Fruit fly (Drosophila melanogaster) whole organism, embryonic: ENCODE data around the gene CG5973.

Experiments
- Adf1 ChIP-seq: fragments of 200-800 bp; sonication (Bioruptor generic); IDR thresholded peaks from 2 replicates; pipeline ENCODE4 v1.3.6; 2022; ENCODE audit warnings: missing biosample characterization, missing genetic modification characterization
- Awh ChIP-seq: fragments of 200-800 bp; sonication (Bioruptor generic); IDR thresholded peaks from 2 replicates; pipeline ENCODE4, ENCODE4 v1.3.6; 2022; ENCODE audit warnings: missing biosample characterization, missing genetic modification characterization
- CG10979 ChIP-seq: fragments of 200-800 bp; sonication (Bioruptor generic); optimal IDR thresholded peaks from 2 replicates; lab custom pipeline; 2018; ENCODE audit warnings: missing biosample characterization, mild to moderate bottlenecking, missing genetic modification characterization, moderate library complexity
- CG12219 ChIP-seq: fragments of 200-800 bp; sonication (Bioruptor generic); optimal IDR thresholded peaks from 3 replicates; lab custom pipeline; 2018; ENCODE audit warnings: missing biosample characterization, mild to moderate bottlenecking, missing genetic modification characterization
- CG14014 ChIP-seq: fragments of 200-800 bp; sonication (Bioruptor generic); IDR thresholded peaks from 2 replicates; pipeline ENCODE4 v1.3.6; 2022; ENCODE audit warnings: missing biosample characterization, missing genetic modification characterization
- CG14050 ChIP-seq: fragments of 200-800 bp; sonication (Bioruptor generic); IDR thresholded peaks from 3 replicates; pipeline ENCODE4 v1.3.6; 2022; ENCODE audit warnings: missing biosample characterization, missing genetic modification characterization
- CG17385 ChIP-seq: fragments of 200-800 bp; sonication (Bioruptor generic); optimal IDR thresholded peaks from 3 replicates; lab custom pipeline; 2018; ENCODE audit warnings: missing biosample characterization, mild to moderate bottlenecking, missing genetic modification characterization
- CG18011 ChIP-seq: fragments of 200-800 bp; sonication (Bioruptor generic); optimal IDR thresholded peaks from 2 replicates; lab custom pipeline; 2017; ENCODE audit warnings: missing biosample characterization, missing genetic modification characterization, mild to moderate bottlenecking, moderate library complexity, missing genotype
- CG30403 ChIP-seq: fragments of 200-800 bp; sonication (Bioruptor generic); optimal IDR thresholded peaks from 3 replicates; lab custom pipeline; 2016; ENCODE audit warnings: missing biosample characterization, missing genetic modification characterization
- CG32532 ChIP-seq: fragments of 200-800 bp; sonication (Bioruptor generic); IDR thresholded peaks from 2 replicates; pipeline ENCODE4 v1.3.6; 2022; ENCODE audit warnings: missing biosample characterization, missing genetic modification characterization
- CG3838 ChIP-seq: fragments of 200-800 bp; sonication (Bioruptor generic); optimal IDR thresholded peaks from 3 replicates; lab custom pipeline; 2016; ENCODE audit warnings: missing biosample characterization, missing genetic modification characterization
- CG4820 ChIP-seq: fragments of 200-800 bp; sonication (Bioruptor generic); optimal IDR thresholded peaks from 3 replicates; lab custom pipeline; 2016; ENCODE audit warnings: missing biosample characterization, missing genetic modification characterization
- CG5953 ChIP-seq: fragments of 200-800 bp; sonication (Bioruptor generic); IDR thresholded peaks from 2 replicates; pipeline ENCODE4 v1.3.6; 2022; ENCODE audit warnings: missing biosample characterization, missing genetic modification characterization
- CG6272 ChIP-seq: fragments of 200-800 bp; sonication (Bioruptor generic); IDR thresholded peaks from 2 replicates; pipeline ENCODE4 v1.3.6; 2022; ENCODE audit warnings: missing biosample characterization, missing genetic modification characterization
- CG6683 ChIP-seq: fragments of 200-800 bp; sonication (Bioruptor generic); optimal IDR thresholded peaks from 2 replicates; lab custom pipeline; 2017; ENCODE audit warnings: missing biosample characterization, mild to moderate bottlenecking, missing genetic modification characterization, missing genetic modification reagents
- CG6854 ChIP-seq: fragments of 200-800 bp; sonication (Bioruptor generic); optimal IDR thresholded peaks from 3 replicates; lab custom pipeline; 2017; ENCODE audit warnings: missing biosample characterization, mild to moderate bottlenecking, missing genetic modification characterization
- CG7357 ChIP-seq: fragments of 200-800 bp; sonication (Bioruptor generic); IDR thresholded peaks from 3 replicates; pipeline ENCODE4 v1.3.6; 2022; ENCODE audit warnings: missing biosample characterization, missing genetic modification characterization
- Chrac-16 ChIP-seq: fragments of 200-800 bp; sonication (Bioruptor generic); optimal IDR thresholded peaks from 3 replicates; lab custom pipeline; 2016; ENCODE audit warnings: missing biosample characterization, missing genetic modification characterization
- CkIIα-i1 ChIP-seq: fragments of 200-800 bp; sonication (Bioruptor generic); IDR thresholded peaks from 2 replicates; pipeline ENCODE4 v1.3.6; 2022; ENCODE audit warnings: missing biosample characterization, missing genetic modification characterization
- CoRest ChIP-seq: fragments of 200-800 bp; sonication (Bioruptor generic); optimal IDR thresholded peaks from 3 replicates; lab custom pipeline; 2018; ENCODE audit warnings: missing biosample characterization, mild to moderate bottlenecking, missing genetic modification characterization, moderate library complexity
- Dbx ChIP-seq: fragments of 200-800 bp; sonication (Bioruptor generic); IDR thresholded peaks from 3 replicates; pipeline ENCODE4 v1.3.6; 2022; ENCODE audit warnings: missing biosample characterization, missing genetic modification characterization
- Dip2 ChIP-seq: fragments of 200-800 bp; sonication (Bioruptor generic); IDR thresholded peaks from 2 replicates; pipeline ENCODE4 v1.3.6; 2022; ENCODE audit warnings: missing biosample characterization, missing genetic modification characterization
- Dip3 ChIP-seq: fragments of 200-800 bp; sonication (Bioruptor generic); optimal IDR thresholded peaks from 3 replicates; lab custom pipeline; 2016; ENCODE audit warnings: missing biosample characterization, missing genetic modification characterization
- E2f1 ChIP-seq: fragments of 200-800 bp; sonication (Bioruptor generic); IDR thresholded peaks from 2 replicates; pipeline ENCODE4 v1.3.6; 2022; ENCODE audit warnings: missing biosample characterization, missing genetic modification characterization
- GATAe ChIP-seq: fragments of 200-800 bp; sonication (Bioruptor generic); conservative IDR thresholded peaks from 2 replicates; pipeline ENCODE4 v1.3.6; 2022; ENCODE audit warnings: missing biosample characterization, missing genetic modification characterization
- Gsc ChIP-seq: fragments of 200-800 bp; sonication (Bioruptor generic); IDR thresholded peaks from 2 replicates; pipeline ENCODE4 v1.3.6; 2022; ENCODE audit warnings: missing biosample characterization, missing genetic modification characterization
- HLH3B ChIP-seq: fragments of 200-800 bp; sonication (Bioruptor generic); IDR thresholded peaks from 2 replicates; pipeline ENCODE4 v1.3.6; 2022; ENCODE audit warnings: missing biosample characterization, missing genetic modification characterization
- HLH54F ChIP-seq: fragments of 200-800 bp; sonication (Bioruptor generic); optimal IDR thresholded peaks from 3 replicates; lab custom pipeline; 2016; ENCODE audit warnings: missing biosample characterization, missing genetic modification characterization
- HmgD ChIP-seq: fragments of 200-800 bp; sonication (Bioruptor generic); optimal IDR thresholded peaks from 3 replicates; lab custom pipeline; 2016; ENCODE audit warnings: missing biosample characterization, missing genetic modification characterization
- Hsf ChIP-seq: fragments of 200-800 bp; sonication (Bioruptor generic); optimal IDR thresholded peaks from 3 replicates; lab custom pipeline; 2016; ENCODE audit warnings: missing biosample characterization, missing genetic modification characterization
- Lhr ChIP-seq: fragments of 200-800 bp; sonication (Bioruptor generic); optimal IDR thresholded peaks from 3 replicates; lab custom pipeline; 2017; ENCODE audit warnings: mild to moderate bottlenecking, missing biosample characterization, missing genetic modification reagents, missing genetic modification characterization
- Oli ChIP-seq: fragments of 200-800 bp; sonication (Bioruptor generic); optimal IDR thresholded peaks from 2 replicates; lab custom pipeline; 2018; ENCODE audit warnings: missing biosample characterization, mild to moderate bottlenecking, missing genetic modification characterization, moderate library complexity
- Side ChIP-seq: fragments of 200-800 bp; sonication (Bioruptor generic); optimal IDR thresholded peaks from 2 replicates; lab custom pipeline; 2016; ENCODE audit warnings: missing biosample characterization, missing genetic modification characterization
- Sry-δ ChIP-seq: fragments of 200-800 bp; sonication (Bioruptor generic); optimal IDR thresholded peaks from 2 replicates; lab custom pipeline; 2016; ENCODE audit warnings: missing biosample characterization, missing genetic modification characterization
- TFAM ChIP-seq: fragments of 200-800 bp; sonication (Bioruptor generic); optimal IDR thresholded peaks from 2 replicates; lab custom pipeline; 2017; ENCODE audit warnings: missing biosample characterization, missing genetic modification characterization, inconsistent platforms
- Xrp1 ChIP-seq: fragments of 200-800 bp; sonication (Bioruptor generic); IDR thresholded peaks from 2 replicates; pipeline ENCODE4 v1.3.6; 2022; ENCODE audit warnings: missing biosample characterization, missing genetic modification characterization
- ab ChIP-seq: fragments of 200-800 bp; sonication (Bioruptor generic); optimal IDR thresholded peaks from 2 replicates; lab custom pipeline; 2016; ENCODE audit warnings: missing biosample characterization, missing genetic modification characterization
- bsh ChIP-seq, 2 experiments: fragments of 200-800 bp; sonication (Bioruptor generic); optimal IDR thresholded peaks; 2 replicates each; lab custom pipeline; 2017 to 2018; ENCODE audit warnings: mild to moderate bottlenecking in 2 of 2, missing biosample characterization in 2 of 2, missing genetic modification characterization in 2 of 2, moderate library complexity in 1 of 2
- cad ChIP-seq: fragments of >200 bp; optimal IDR thresholded peaks from 2 replicates; lab custom pipeline; 2017; ENCODE audit warnings: missing biosample characterization, missing genetic modification characterization
- danr ChIP-seq: fragments of 200-800 bp; sonication (Bioruptor generic); IDR thresholded peaks from 2 replicates; pipeline ENCODE4 v1.3.6; 2022; ENCODE audit warnings: missing biosample characterization, missing genetic modification characterization
- dm ChIP-seq: fragments of 200-800 bp; sonication (Bioruptor generic); optimal IDR thresholded peaks from 3 replicates; lab custom pipeline; 2016; ENCODE audit warnings: missing biosample characterization, missing genetic modification characterization
- gro ChIP-seq: fragments of 200-800 bp; sonication (Bioruptor generic); optimal IDR thresholded peaks from 2 replicates; lab custom pipeline; 2016; ENCODE audit warnings: missing biosample characterization, missing genetic modification characterization
- ham ChIP-seq: fragments of 200-800 bp; sonication (Bioruptor generic); IDR thresholded peaks from 2 replicates; pipeline ENCODE4 v1.3.6; 2022; ENCODE audit warnings: missing biosample characterization, missing genetic modification characterization
- her ChIP-seq: fragments of 200-800 bp; sonication (Bioruptor generic); optimal IDR thresholded peaks from 2 replicates; lab custom pipeline; 2016; ENCODE audit warnings: missing biosample characterization, missing genetic modification characterization
- mirr ChIP-seq: fragments of 200-800 bp; sonication (Bioruptor generic); optimal IDR thresholded peaks from 3 replicates; lab custom pipeline; 2018; ENCODE audit warnings: missing biosample characterization, mild to moderate bottlenecking, missing genetic modification characterization
- odd ChIP-seq: fragments of 200-800 bp; sonication (Bioruptor generic); optimal IDR thresholded peaks from 2 replicates; lab custom pipeline; 2017; ENCODE audit warnings: missing biosample characterization, mild to moderate bottlenecking, missing genetic modification characterization
- pfk ChIP-seq: fragments of 200-800 bp; sonication (Bioruptor generic); optimal IDR thresholded peaks from 2 replicates; lab custom pipeline; 2018; ENCODE audit warnings: missing biosample characterization, mild to moderate bottlenecking, missing genetic modification characterization, moderate library complexity
- slou ChIP-seq: fragments of 200-800 bp; sonication (Bioruptor generic); optimal IDR thresholded peaks from 3 replicates; lab custom pipeline; 2016; ENCODE audit warnings: missing biosample characterization, missing genetic modification characterization
- sqz ChIP-seq: fragments of 200-800 bp; sonication (Bioruptor generic); optimal IDR thresholded peaks from 3 replicates; lab custom pipeline; 2018; ENCODE audit warnings: missing biosample characterization, mild to moderate bottlenecking, missing genetic modification characterization
- zfh2 ChIP-seq: fragments of 200-800 bp; sonication (Bioruptor generic); optimal IDR thresholded peaks from 2 replicates; lab custom pipeline; 2016; ENCODE audit warnings: missing biosample characterization, missing genetic modification characterization

CG5973 gene

dm6 chr2L:7433957-7434736 is 3.1 kb upstream of the CG5973 start (continued):
- TF ChIP-seq odd (GFP tag; lab: Kevin White, UChicago) (peak; percentile 41), CG10979 (tag; lab: Kevin White, UChicago) (peak; percentile 30), danr (GFP tag; lab: Robert Waterston, UW) (peak; percentile 43; the same call in 1 of the 2 replicates), CG5953 (peak; percentile 51; the same call in 1 of the 2 replicates), CG17385 (GFP tag; lab: Kevin White, UChicago) (peak; percentile 79), Dbx (GFP tag; lab: Robert Waterston, UW) (peak; percentile 91), CG14050 (peak; percentile 67), Awh (GFP tag; lab: Robert Waterston, UW) (0 out of 2 replicates have a peak, but pooled peaks have one; percentile 35), CG7357 (GFP tag; lab: Robert Waterston, UW) (no peak), CG4820 (GFP tag; lab: Kevin White, UChicago) (peak; percentile 14), pfk (no peak), CG32532 (GFP tag; lab: Robert Waterston, UW) (peak; percentile 84), Chrac-16 (GFP tag; lab: Kevin White, UChicago) (peak; percentile 22), CG30403 (GFP tag; lab: Kevin White, UChicago) (peak; percentile 42), Hsf (peak; percentile 45), CG6854 (GFP tag; lab: Kevin White, UChicago) (peak; percentile 75), CG12219 (peak; percentile 58), Side (no peak), Xrp1 (peak; percentile 71), CG6272 (GFP tag; lab: Robert Waterston, UW) (no peak), HmgD (no peak), CG3838 (GFP tag; lab: Kevin White, UChicago) (peak; percentile 8), sqz (GFP tag; lab: Kevin White, UChicago) (no peak), cad (no peak), bsh (GFP tag; optimal IDR thresholded peaks at IDR 0.05; lab: Kevin White, UChicago) (peak in 1 of 2 experiments; percentile 65), HLH3B (GFP tag; lab: Robert Waterston, UW) (peak; percentile 85), Lhr (GFP tag; lab: Kevin White, UChicago) (no peak), Dip3 (GFP tag; lab: Kevin White, UChicago) (peak; percentile 55), Gsc (GFP tag; lab: Robert Waterston, UW) (no peak), Sry-δ (GFP tag; lab: Kevin White, UChicago) (no peak), E2f1 (GFP tag; lab: Robert Waterston, UW) (peak; percentile 71), zfh2 (GFP tag; lab: Kevin White, UChicago) (peak; percentile 40), CG18011 (GFP tag; lab: Kevin White, UChicago) (peak; percentile 6), Adf1 (GFP tag; lab: Robert Waterston, UW) (peak; percentile 71), ab (GFP tag; lab: Kevin White, UChicago) (no peak), HLH54F (GFP tag; lab: Kevin White, UChicago) (peak; percentile 62), CoRest (peak; percentile 84), CkIIα-i1 (GFP tag; lab: Robert Waterston, UW) (no peak), CG6683 (GFP tag; lab: Kevin White, UChicago) (peak; percentile 29), Oli (peak; percentile 77), CG14014 (peak; percentile 90), mirr (peak; percentile 82), slou (GFP tag; lab: Kevin White, UChicago) (no peak), GATAe (GFP tag; lab: Robert Waterston, UW) (peak; percentile 59; the same call in 1 of the 2 replicates), dm (GFP tag; lab: Kevin White, UChicago) (no peak), TFAM (GFP tag; lab: Kevin White, UChicago) (no peak), Dip2 (no peak), ham (GFP tag; lab: Robert Waterston, UW) (peak; percentile 84; the same call in 1 of the 2 replicates), her (no peak), gro (GFP tag; lab: Kevin White, UChicago) (no peak)
